Fruit fly (Drosophila melanogaster): ENCODE measurements around the gene CG5921.

DNA sequence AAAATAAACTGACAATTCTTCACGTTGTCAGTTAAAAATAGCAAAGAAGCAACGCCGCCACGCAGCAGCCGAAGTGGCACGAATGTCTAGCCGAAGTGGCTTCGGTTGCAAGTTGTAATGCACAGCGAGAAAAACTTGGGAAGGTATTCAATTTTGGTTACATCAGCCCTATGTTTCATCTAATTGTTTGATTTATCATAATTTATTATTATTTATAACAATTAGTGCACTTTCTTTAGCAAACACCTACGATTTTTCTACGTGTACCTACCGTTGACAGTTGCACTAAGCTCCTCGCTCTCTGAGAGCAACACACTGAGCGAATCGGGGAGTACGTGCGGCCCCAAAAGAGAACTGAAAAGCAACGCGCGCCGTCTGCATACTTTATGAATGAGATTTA is 24.2 kb downstream of the CG5921 start, which contains the start of gene Tsp5D:
- no peak for TF ChIP-seq Sin3A (optimal IDR thresholded peaks at IDR 0.05)
- no peak for TF ChIP-seq h (optimal IDR thresholded peaks at IDR 0.05)
